Worm (Caenorhabditis elegans) whole organism, L1 larva: ENCODE data around the gene twk-34.

Experiments
- C04F5.9 ChIP-seq: sonication (generic microtip); optimal IDR thresholded peaks from 2 replicates; lab custom pipeline; 2016; ENCODE audit warnings: missing genetic modification characterization, missing compliant biosample characterization
- C16A3.4 ChIP-seq: fragments of 150-350 bp; optimal IDR thresholded peaks from 2 replicates; lab custom pipeline; 2014; ENCODE audit warnings: missing biosample characterization, missing genetic modification characterization
- C34B4.2 ChIP-seq: sonication (generic microtip); optimal IDR thresholded peaks from 2 replicates; lab custom pipeline; 2017; ENCODE audit warnings: mild to moderate bottlenecking, missing genetic modification characterization, missing compliant biosample characterization
- alr-1 ChIP-seq: fragments of 200-800 bp; sonication (Bioruptor generic); optimal IDR thresholded peaks from 2 replicates; lab custom pipeline; 2018; ENCODE audit warnings: borderline replicate concordance, mild to moderate bottlenecking, missing genetic modification characterization, missing compliant biosample characterization
- aly-2 ChIP-seq: fragments of 150-350 bp; optimal IDR thresholded peaks from 2 replicates; lab custom pipeline; 2014; ENCODE audit warnings: missing biosample characterization, missing genetic modification characterization
- ama-1 ChIP-seq: fragments of 150-350 bp; optimal IDR thresholded peaks from 2 replicates; lab custom pipeline; 2014
- blmp-1 ChIP-seq: fragments of 150-350 bp; optimal IDR thresholded peaks from 2 replicates; lab custom pipeline; 2014; ENCODE audit warnings: missing biosample characterization, missing genetic modification characterization
- ceh-8 ChIP-seq: fragments of 200-800 bp; sonication (Bioruptor generic); optimal IDR thresholded peaks from 2 replicates; lab custom pipeline; 2018; ENCODE audit warnings: mild to moderate bottlenecking, missing genetic modification characterization, moderate library complexity, missing compliant biosample characterization
- ceh-90 ChIP-seq: sonication (generic microtip); optimal IDR thresholded peaks from 2 replicates; lab custom pipeline; 2016; ENCODE audit warnings: missing genetic modification characterization, missing compliant biosample characterization
- ces-1 ChIP-seq: fragments of 150-350 bp; optimal IDR thresholded peaks from 2 replicates; lab custom pipeline; 2014; ENCODE audit warnings: missing biosample characterization, missing genetic modification reagents, missing genetic modification characterization
- dpl-1 ChIP-seq, 3 experiments: fragments of 150-350 bp in 2 of 3; sonication (generic microtip) in 1 of 3; optimal IDR thresholded peaks; 2 replicates each; lab custom pipeline; 2014 to 2017; ENCODE audit warnings: missing biosample characterization in 3 of 3, missing genetic modification characterization in 3 of 3, missing genetic modification reagents in 3 of 3
- dsc-1 ChIP-seq: sonication (generic microtip); optimal IDR thresholded peaks from 2 replicates; lab custom pipeline; 2016; ENCODE audit warnings: mild to moderate bottlenecking, missing genetic modification characterization, missing compliant biosample characterization
- elt-2 ChIP-seq: sonication (generic microtip); optimal IDR thresholded peaks from 2 replicates; lab custom pipeline; 2016; ENCODE audit warnings: missing genetic modification characterization, mild to moderate bottlenecking, inconsistent platforms, missing compliant biosample characterization, missing genetic modification reagents
- elt-3 ChIP-seq, 6 experiments: fragments of 150-350 bp in 1 of 6; sonication (generic microtip); optimal IDR thresholded peaks; 2 replicates each; lab custom pipeline; 2017 to 2018; ENCODE audit warnings: missing biosample characterization in 6 of 6, missing genetic modification characterization in 6 of 6, inconsistent platforms in 1 of 6
- ets-5 ChIP-seq: fragments of 200-800 bp; sonication (Bioruptor generic); IDR thresholded peaks from 2 replicates; pipeline ENCODE4 v1.3.6; 2022; ENCODE audit warnings: missing genetic modification characterization, missing compliant biosample characterization
- fkh-4 ChIP-seq: sonication (generic microtip); optimal IDR thresholded peaks from 2 replicates; lab custom pipeline; 2016; ENCODE audit warnings: missing compliant biosample characterization, missing genetic modification characterization, borderline replicate concordance
- fkh-8 ChIP-seq: sonication (generic microtip); optimal IDR thresholded peaks from 2 replicates; lab custom pipeline; 2016; ENCODE audit warnings: mild to moderate bottlenecking, missing genetic modification characterization, missing compliant biosample characterization
- fos-1 ChIP-seq: fragments of 150-350 bp; optimal IDR thresholded peaks from 2 replicates; lab custom pipeline; 2014; ENCODE audit warnings: missing biosample characterization, missing genetic modification characterization
- hlh-17 ChIP-seq: fragments of 200-800 bp; sonication (Bioruptor generic); optimal IDR thresholded peaks from 2 replicates; lab custom pipeline; 2018; ENCODE audit warnings: missing genetic modification characterization, mild to moderate bottlenecking, missing compliant biosample characterization, moderate library complexity, borderline replicate concordance
- hpl-2 ChIP-seq: fragments of 150-350 bp; optimal IDR thresholded peaks from 2 replicates; lab custom pipeline; 2014; ENCODE audit warnings: missing biosample characterization, missing genetic modification reagents, missing genetic modification characterization
- irx-1 ChIP-seq: sonication (generic microtip); optimal IDR thresholded peaks from 2 replicates; lab custom pipeline; 2016; ENCODE audit warnings: missing genetic modification characterization, missing compliant biosample characterization
- lin-15B ChIP-seq: fragments of 150-350 bp; sonication (generic microtip); optimal IDR thresholded peaks from 3 replicates; lab custom pipeline; 2014; ENCODE audit warnings: missing biosample characterization, missing genetic modification characterization
- lin-39 ChIP-seq: fragments of 150-350 bp; optimal IDR thresholded peaks from 2 replicates; lab custom pipeline; 2014; ENCODE audit warnings: missing biosample characterization, missing genetic modification reagents, missing genetic modification characterization
- nhr-19 ChIP-seq: fragments of 200-800 bp; sonication (Bioruptor generic); conservative IDR thresholded peaks from 2 replicates; pipeline ENCODE4 v1.3.6; 2022; ENCODE audit warnings: missing genetic modification characterization, missing compliant biosample characterization
- nhr-20 ChIP-seq: sonication (generic microtip); optimal IDR thresholded peaks from 2 replicates; lab custom pipeline; 2016; ENCODE audit warnings: mild to moderate bottlenecking, missing genetic modification characterization, missing compliant biosample characterization
- nhr-237 ChIP-seq: fragments of 150-350 bp; optimal IDR thresholded peaks from 2 replicates; lab custom pipeline; 2014; ENCODE audit warnings: missing biosample characterization, missing genetic modification characterization
- nhr-28 ChIP-seq: fragments of 150-350 bp; optimal IDR thresholded peaks from 2 replicates; lab custom pipeline; 2014; ENCODE audit warnings: missing biosample characterization, missing genetic modification characterization
- nhr-47 ChIP-seq: sonication (generic microtip); optimal IDR thresholded peaks from 2 replicates; lab custom pipeline; 2016; ENCODE audit warnings: mild to moderate bottlenecking, missing genetic modification characterization, moderate library complexity, missing compliant biosample characterization
- nhr-76 ChIP-seq: sonication (generic microtip); optimal IDR thresholded peaks from 2 replicates; lab custom pipeline; 2017; ENCODE audit warnings: missing biosample characterization, missing genetic modification characterization
- pag-3 ChIP-seq: sonication (generic microtip); optimal IDR thresholded peaks from 2 replicates; lab custom pipeline; 2017; ENCODE audit warnings: missing genetic modification characterization, mild to moderate bottlenecking, missing compliant biosample characterization, antibody characterized with exemption, borderline replicate concordance; ENCODE audit not compliant: insufficient read depth
- pqm-1 ChIP-seq: sonication (generic microtip); optimal IDR thresholded peaks from 3 replicates; lab custom pipeline; 2017; ENCODE audit warnings: missing biosample characterization, missing genetic modification characterization
- snu-23 ChIP-seq: sonication (generic microtip); optimal IDR thresholded peaks from 2 replicates; lab custom pipeline; 2016; ENCODE audit warnings: missing genetic modification characterization, missing compliant biosample characterization
- sup-37 ChIP-seq: fragments of 200-800 bp; sonication (Bioruptor generic); optimal IDR thresholded peaks from 2 replicates; lab custom pipeline; 2018; ENCODE audit warnings: mild to moderate bottlenecking, missing genetic modification characterization, missing compliant biosample characterization
- tlp-1 ChIP-seq: fragments of 150-350 bp; optimal IDR thresholded peaks from 2 replicates; lab custom pipeline; 2014; ENCODE audit warnings: missing biosample characterization, missing genetic modification characterization
- unc-130 ChIP-seq: fragments of 150-350 bp; optimal IDR thresholded peaks from 2 replicates; lab custom pipeline; 2017; ENCODE audit warnings: missing biosample characterization, missing genetic modification characterization, inconsistent platforms
- unc-62 ChIP-seq: fragments of 150-350 bp; optimal IDR thresholded peaks from 2 replicates; lab custom pipeline; 2014; ENCODE audit warnings: missing biosample characterization, missing genetic modification reagents, missing genetic modification characterization
- xbp-1 ChIP-seq: sonication (generic microtip); optimal IDR thresholded peaks from 2 replicates; lab custom pipeline; 2016; ENCODE audit warnings: missing genetic modification characterization, missing compliant biosample characterization
- ztf-4 ChIP-seq: fragments of 150-350 bp; optimal IDR thresholded peaks from 2 replicates; lab custom pipeline; 2014; ENCODE audit warnings: missing biosample characterization, missing genetic modification characterization

twk-34 gene

ce11 chrV:15730459-15730858 is 25.7 kb downstream of the twk-34 start, which contains the start of gene Y6E2A.10:
Y6E2A.10 (minus strand) TSS chrV:15730559.
- no peak for TF ChIP-seq ces-1 (GFP tag; lab: Kevin White, UChicago)
- no peak for TF ChIP-seq lin-39 (tag; lab: Kevin White, UChicago)
- TF ChIP-seq fkh-8 (tag; lab: Kevin White, UChicago): no peak
- TF ChIP-seq irx-1 (tag; lab: Kevin White, UChicago): no peak
- no peak for TF ChIP-seq hpl-2
- TF ChIP-seq pag-3 (tag; lab: Kevin White, UChicago): no peak
- TF ChIP-seq ceh-8: no peak
- TF ChIP-seq tlp-1 (tag; lab: Kevin White, UChicago): no peak
- no peak for TF ChIP-seq sup-37
- no peak for TF ChIP-seq snu-23 (GFP tag; lab: Kevin White, UChicago)
- no peak for TF ChIP-seq ama-1 (lab: Kevin White, UChicago)
- TF ChIP-seq blmp-1 (tag; lab: Kevin White, UChicago): no peak
- TF ChIP-seq elt-3 (tag; optimal IDR thresholded peaks at IDR 0.05; lab: Kevin White, UChicago): no peak
- TF ChIP-seq aly-2 (tag; lab: Kevin White, UChicago): no peak

- no peak for TF ChIP-seq dsc-1 (tag; lab: Kevin White, UChicago)
- no peak for TF ChIP-seq pqm-1 (tag; lab: Kevin White, UChicago)
- TF ChIP-seq ets-5: no peak
- TF ChIP-seq fkh-4 (tag; lab: Kevin White, UChicago): no peak
- no peak for TF ChIP-seq sup-37
- no peak for TF ChIP-seq irx-1 (tag; lab: Kevin White, UChicago)
- TF ChIP-seq C34B4.2 (tag; lab: Kevin White, UChicago): no peak
- no peak for TF ChIP-seq dpl-1 (GFP tag; optimal IDR thresholded peaks at IDR 0.05; lab: Kevin White, UChicago)
- no peak for TF ChIP-seq nhr-237 (tag; lab: Kevin White, UChicago)
- TF ChIP-seq elt-2 (tag; lab: Kevin White, UChicago): no peak
- no peak for TF ChIP-seq unc-130 (tag; lab: Kevin White, UChicago)
- TF ChIP-seq xbp-1 (tag; lab: Kevin White, UChicago): no peak
- no peak for TF ChIP-seq fos-1 (tag; lab: Kevin White, UChicago)
- TF ChIP-seq C16A3.4 (tag; lab: Kevin White, UChicago): no peak
- no peak for TF ChIP-seq nhr-28 (tag; lab: Kevin White, UChicago)
- no peak for TF ChIP-seq nhr-47 (tag; lab: Kevin White, UChicago)
- TF ChIP-seq ceh-90 (tag; lab: Kevin White, UChicago): no peak
- TF ChIP-seq, all 84 proteins: peak for 0
Observed at ce11 chrV:15732209-15732608, 27.4 kb downstream of the twk-34 start, which contains the start of gene str-38. str-38 (minus strand) TSS chrV:15732309.

- TF ChIP-seq unc-130 (tag; lab: Kevin White, UChicago) (no peak), ztf-4 (tag; lab: Kevin White, UChicago) (no peak), nhr-76 (tag; lab: Kevin White, UChicago) (no peak), unc-62 (GFP tag; lab: Kevin White, UChicago) (no peak), pag-3 (tag; lab: Kevin White, UChicago) (no peak), pqm-1 (tag; lab: Kevin White, UChicago) (no peak), nhr-19 (GFP tag; lab: Robert Waterston, UW) (no peak), lin-15B (tag; lab: Kevin White, UChicago) (no peak), C04F5.9 (tag; lab: Kevin White, UChicago) (no peak)
Observed at ce11 chrV:15733020-15733419, 28.3 kb downstream of the twk-34 start.

ce11 chrV:15733568-15733967 is 28.8 kb downstream of the twk-34 start, which contains the start of gene T23D5.3:
T23D5.3 (minus strand) TSS chrV:15733668.
- TF ChIP-seq hlh-17 (GFP tag; lab: Kevin White, UChicago): no peak
- no peak for TF ChIP-seq nhr-20 (tag; lab: Kevin White, UChicago)
- no peak for TF ChIP-seq fos-1 (tag; lab: Kevin White, UChicago)
- TF ChIP-seq alr-1 (tag; lab: Kevin White, UChicago): no peak
